Worm (Caenorhabditis elegans): ENCODE results near the gene C06A1.6.

The C06A1.6 gene

DNA sequence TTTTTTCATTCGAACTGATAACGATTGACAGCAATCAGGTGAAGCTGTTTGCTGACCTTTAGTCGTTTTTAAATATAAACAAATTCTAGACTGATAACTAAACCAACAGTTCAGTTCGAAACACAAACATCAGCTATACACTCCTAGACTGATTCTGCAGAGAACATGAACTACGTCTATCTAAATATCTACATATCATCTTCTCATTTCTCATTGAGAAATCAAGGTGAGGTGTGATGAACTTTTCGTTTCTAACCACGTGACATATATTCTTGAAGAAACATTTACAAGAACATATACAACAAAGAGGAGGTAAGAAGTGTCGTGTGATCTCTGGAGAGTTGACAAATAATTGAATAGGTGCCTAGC, 7.3 kb downstream of the C06A1.6 start (continued):
- TF ChIP-seq dmd-6 (GFP tag; IDR thresholded peaks at IDR 0.05) (no peak; the same call in 1 of the 2 replicates), nhr-6 (tag; optimal IDR thresholded peaks at IDR 0.05) (no peak), lin-13 (GFP tag; optimal IDR thresholded peaks at IDR 0.05) (no peak), lir-3 (tag; optimal IDR thresholded peaks at IDR 0.05) (no peak), nhr-237 (tag; optimal IDR thresholded peaks at IDR 0.05) (no peak), mxl-2 (GFP tag; conservative IDR thresholded peaks at IDR 0.05) (no peak), dmd-9 (GFP tag; IDR thresholded peaks at IDR 0.05) (no peak), fkh-10 (GFP tag; optimal IDR thresholded peaks at IDR 0.05) (no peak), lim-7 (GFP tag; IDR thresholded peaks at IDR 0.05) (no peak), zip-2 (tag; optimal IDR thresholded peaks at IDR 0.05) (no peak), unc-130 (GFP tag; optimal IDR thresholded peaks at IDR 0.05) (no peak), arid-1 (GFP tag; conservative IDR thresholded peaks at IDR 0.05) (no peak), nhr-76 (tag; optimal IDR thresholded peaks at IDR 0.05) (no peak), ZK337.2 (GFP tag; IDR thresholded peaks at IDR 0.05) (no peak), F10B5.3 (tag; optimal IDR thresholded peaks at IDR 0.05) (no peak), aly-2 (tag; optimal IDR thresholded peaks at IDR 0.05) (no peak), unc-39 (tag; optimal IDR thresholded peaks at IDR 0.05) (no peak), daf-19 (GFP tag; conservative IDR thresholded peaks at IDR 0.05) (no peak), rbr-2 (tag; optimal IDR thresholded peaks at IDR 0.05) (no peak), hlh-30 (tag; optimal IDR thresholded peaks at IDR 0.05; ENCODE audit: insufficient read depth) (peak; percentile 94), set-16 (GFP tag; IDR thresholded peaks at IDR 0.05) (no peak), tag-97 (GFP tag; IDR thresholded peaks at IDR 0.05) (no peak), nhr-77 (tag; optimal IDR thresholded peaks at IDR 0.05) (peak; percentile 25), ceh-28 (tag; optimal IDR thresholded peaks at IDR 0.05) (no peak), zag-1 (tag; optimal IDR thresholded peaks at IDR 0.05) (no peak), daf-12 (tag; optimal IDR thresholded peaks at IDR 0.05) (no peak), hlh-11 (tag; optimal IDR thresholded peaks at IDR 0.05) (peak; percentile 53), ces-1 (GFP tag; optimal IDR thresholded peaks at IDR 0.05) (no peak), F37D6.2 (tag; optimal IDR thresholded peaks at IDR 0.05) (no peak), ctbp-1 (GFP tag; IDR thresholded peaks at IDR 0.05) (no peak), madf-5 (GFP tag; IDR thresholded peaks at IDR 0.05) (no peak), daf-8 (GFP tag; IDR thresholded peaks at IDR 0.05) (no peak), dmd-8 (GFP tag; IDR thresholded peaks at IDR 0.05) (no peak), ceh-44 (GFP tag; IDR thresholded peaks at IDR 0.05) (no peak), attf-4 (tag; optimal IDR thresholded peaks at IDR 0.05) (no peak), egl-27 (tag; optimal IDR thresholded peaks at IDR 0.05) (no peak), cey-2 (tag; optimal IDR thresholded peaks at IDR 0.05; ENCODE audit: borderline replicate concordance, insufficient read depth) (peak; percentile 38), madf-9 (GFP tag; conservative IDR thresholded peaks at IDR 0.05) (no peak), Y105C5A.15 (GFP tag; IDR thresholded peaks at IDR 0.05) (no peak), spr-3 (GFP tag; optimal IDR thresholded peaks at IDR 0.05) (no peak), nhr-28 (tag; optimal IDR thresholded peaks at IDR 0.05) (peak; percentile 87), Y75B8A.6 (GFP tag; IDR thresholded peaks at IDR 0.05) (no peak), daf-16 (GFP tag; optimal IDR thresholded peaks at IDR 0.05) (no peak), daf-16 (tag; optimal IDR thresholded peaks at IDR 0.05) (peak; percentile 95), lin-38 (GFP tag; IDR thresholded peaks at IDR 0.05) (no peak), zfp-3 (GFP tag; conservative IDR thresholded peaks at IDR 0.05) (no peak), php-3 (GFP tag; IDR thresholded peaks at IDR 0.05) (no peak), F49E8.2 (tag; optimal IDR thresholded peaks at IDR 0.05; ENCODE audit: borderline replicate concordance) (no peak), hif-1 (tag; optimal IDR thresholded peaks at IDR 0.05) (peak in 1 of 2 experiments; percentile 3), fos-1 (tag; optimal IDR thresholded peaks at IDR 0.05) (no peak), pqm-1 (tag; optimal IDR thresholded peaks at IDR 0.05) (peak; percentile 26), ztf-7 (tag; optimal IDR thresholded peaks at IDR 0.05) (no peak), dpl-1 (GFP tag; optimal IDR thresholded peaks at IDR 0.05) (no peak), aha-1 (tag) (no peak)
